Worm (Caenorhabditis elegans): ENCODE measurements around the gene ceh-34.

ce11 chrV:5330967-5331366 is 11.6 kb upstream of the ceh-34 start, which contains the start of gene srg-26:
- TF ChIP-seq rec-8 (tag; optimal IDR thresholded peaks at IDR 0.05) (no peak), cebp-2 (GFP tag; IDR thresholded peaks at IDR 0.05) (no peak), snpc-4 (GFP tag; optimal IDR thresholded peaks at IDR 0.05) (no peak), snpc-4 (tag; optimal IDR thresholded peaks at IDR 0.05) (no peak), bed-2 (GFP tag; IDR thresholded peaks at IDR 0.05) (no peak), F33H1.4 (GFP tag; IDR thresholded peaks at IDR 0.05) (no peak), lag-1 (GFP tag; IDR thresholded peaks at IDR 0.05) (no peak)
